Fruit fly (Drosophila melanogaster): Measurements from ENCODE around the gene CG4935.
A peak's percentile ranks its signal among the peaks of the same experiment; 100 is the strongest.

DNA sequence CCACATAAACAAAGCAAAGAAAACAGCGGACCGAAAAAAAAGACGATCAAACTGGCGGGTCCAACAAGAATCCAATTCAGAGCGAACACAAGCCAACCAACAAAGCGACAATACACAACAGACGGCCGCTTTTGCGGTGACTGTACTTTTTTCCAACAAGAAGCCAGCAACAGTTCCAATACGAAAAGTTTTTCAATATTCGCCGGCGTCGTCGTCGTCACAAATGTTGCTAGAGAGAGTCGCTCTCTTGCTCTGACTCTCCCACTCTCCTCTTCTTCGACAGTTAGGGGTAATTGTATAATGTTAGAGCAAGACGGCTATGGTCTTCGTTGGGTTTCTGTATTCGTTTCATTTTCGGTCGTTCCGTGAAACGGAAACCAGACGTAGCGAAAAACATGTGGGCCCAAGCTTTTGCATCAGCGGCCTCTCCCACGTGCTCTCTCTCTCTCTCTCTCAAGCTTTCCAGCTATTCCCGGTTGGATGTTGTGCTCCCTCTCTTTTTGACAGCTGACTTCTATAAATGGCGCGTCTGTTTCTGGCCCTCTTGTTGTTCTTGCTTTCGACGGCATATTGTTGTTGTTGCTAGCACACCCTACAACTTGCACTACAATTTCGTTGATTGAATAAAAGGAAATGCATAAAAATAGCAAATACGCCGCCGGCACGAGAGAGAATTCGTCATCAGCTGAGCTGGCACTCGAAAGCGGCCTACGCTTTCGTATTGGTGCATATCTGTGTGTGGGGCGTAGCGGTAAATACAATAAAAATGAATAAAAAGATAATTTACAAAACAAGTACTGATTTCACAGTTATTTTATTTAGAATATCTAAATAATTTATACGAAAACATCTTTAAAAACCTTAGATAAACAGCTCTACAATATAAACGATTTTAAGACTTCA, 7.5 kb downstream of the CG4935 start:
- TF ChIP-seq usp (GFP tag; optimal IDR thresholded peaks at IDR 0.05) (no peak), pan (optimal IDR thresholded peaks at IDR 0.05) (no peak), EcR (GFP tag; optimal IDR thresholded peaks at IDR 0.05) (peak in 1 of 2 experiments; percentile 73), CG8478 (optimal IDR thresholded peaks at IDR 0.05) (no peak), psq (optimal IDR thresholded peaks at IDR 0.05) (no peak)

Measured in whole organism.